Worm (Caenorhabditis elegans) whole organism, midembryonic: ENCODE measurements around the gene K02F3.2.

Source experiments
- T22C8.4 ChIP-seq: fragments of 200-800 bp; sonication (Bioruptor generic); IDR thresholded peaks from 2 replicates; pipeline ENCODE4 v1.3.6; 2022; ENCODE audit warnings: missing genetic modification characterization, missing compliant biosample characterization
- cog-1 ChIP-seq: sonication (generic microtip); optimal IDR thresholded peaks from 2 replicates; lab custom pipeline; 2016; ENCODE audit warnings: missing genetic modification characterization, missing compliant biosample characterization
- flt-1 ChIP-seq: fragments of 200-800 bp; sonication (Bioruptor generic); IDR thresholded peaks from 2 replicates; pipeline ENCODE4 v1.3.6; 2022; ENCODE audit warnings: missing genetic modification characterization, missing compliant biosample characterization
- klf-2 ChIP-seq: fragments of 200-800 bp; sonication (Bioruptor generic); conservative IDR thresholded peaks from 2 replicates; pipeline ENCODE4 v1.3.6; 2022; ENCODE audit warnings: missing genetic modification reagents, missing genetic modification characterization, missing compliant biosample characterization
- med-1 ChIP-seq: sonication (generic microtip); optimal IDR thresholded peaks from 2 replicates; lab custom pipeline; 2017; ENCODE audit warnings: missing genetic modification characterization, mild to moderate bottlenecking, missing compliant biosample characterization, antibody characterized with exemption, missing genetic modification reagents; ENCODE audit not compliant: insufficient read depth
- ref-1 ChIP-seq: fragments of 200-800 bp; sonication (Bioruptor generic); conservative IDR thresholded peaks from 2 replicates; pipeline ENCODE4 v1.3.6; 2022; ENCODE audit warnings: missing genetic modification reagents, missing genetic modification characterization, missing compliant biosample characterization
- tab-1 ChIP-seq: fragments of 200-800 bp; sonication (Bioruptor generic); IDR thresholded peaks from 2 replicates; pipeline ENCODE4 v1.3.6; 2022; ENCODE audit warnings: missing genetic modification characterization, missing compliant biosample characterization
- ztf-23 ChIP-seq: fragments of 200-800 bp; sonication (Bioruptor generic); IDR thresholded peaks from 2 replicates; pipeline ENCODE4 v1.3.6; 2022; ENCODE audit warnings: missing genetic modification reagents, missing genetic modification characterization, missing compliant biosample characterization
- ztf-29 ChIP-seq: fragments of 200-800 bp; sonication (Bioruptor generic); IDR thresholded peaks from 2 replicates; pipeline ENCODE4 v1.3.6; 2022; ENCODE audit warnings: missing genetic modification reagents, missing genetic modification characterization, missing compliant biosample characterization

ce11 chrIII:872373-872772 is 26.7 kb downstream of the K02F3.2 start, which contains the start of the genes T24C4.3 and clc-20:
- TF ChIP-seq ztf-23 (GFP tag; lab: Robert Waterston, UW) (no peak), klf-2 (GFP tag; lab: Robert Waterston, UW) (no peak), flt-1 (no peak), ref-1 (no peak), med-1 (GFP tag; lab: Kevin White, UChicago) (no peak), cog-1 (tag; lab: Kevin White, UChicago) (no peak), tab-1 (no peak), T22C8.4 (GFP tag; lab: Robert Waterston, UW) (no peak), ztf-29 (GFP tag; lab: Robert Waterston, UW) (no peak)
